Worm (Caenorhabditis elegans): ENCODE data around the gene pax-1.

DNA sequence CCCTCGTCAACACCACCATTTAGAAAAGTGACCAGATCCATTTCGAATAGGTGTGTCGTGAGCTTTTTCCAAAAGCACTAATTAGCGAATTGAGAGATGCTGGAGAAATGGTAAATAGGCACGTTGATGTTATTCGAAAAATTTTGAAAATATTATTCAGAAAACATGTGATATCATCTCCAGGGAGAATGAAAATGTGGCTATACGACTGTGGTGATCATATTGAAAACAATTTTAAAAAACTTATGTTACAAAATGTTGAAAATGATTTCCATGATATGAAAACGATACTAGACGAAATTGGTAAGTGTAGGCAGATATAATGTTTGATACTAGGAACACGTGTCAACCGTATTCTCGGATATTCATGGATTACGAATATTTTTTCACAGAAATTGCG is 2.1 kb downstream of the pax-1 start, which contains the start of gene K07C11.10:
- no peak for TF ChIP-seq klf-2 (GFP tag; conservative IDR thresholded peaks at IDR 0.05)
- TF ChIP-seq ref-1 (GFP tag; conservative IDR thresholded peaks at IDR 0.05): no peak
- TF ChIP-seq flt-1 (GFP tag; IDR thresholded peaks at IDR 0.05): no peak
- no peak for TF ChIP-seq cog-1 (tag; optimal IDR thresholded peaks at IDR 0.05)
- TF ChIP-seq ztf-29 (GFP tag; IDR thresholded peaks at IDR 0.05): no peak

Measured in whole organism, midembryonic.